Fruit fly (Drosophila melanogaster): ENCODE data around the gene CG14043.
A peak's percentile ranks its signal among the peaks of the same experiment; 100 is the strongest.

The CG14043 gene

dm6 chr2L:4971329-4971798, at the start of gene CG14043:
Gene CG14043, plus strand, starts transcription at chr2L:4971702.
- TF ChIP-seq Myc (optimal IDR thresholded peaks at IDR 0.05) (peak; percentile 46), Rel (GFP tag; optimal IDR thresholded peaks at IDR 0.05) (no peak), Rel (tag; optimal IDR thresholded peaks at IDR 0.05) (peak; percentile 51), dsf (GFP tag; optimal IDR thresholded peaks at IDR 0.05; ENCODE audit: borderline replicate concordance) (no peak), HLH106 (tag; optimal IDR thresholded peaks at IDR 0.05) (peak; percentile 2), sage (GFP tag; optimal IDR thresholded peaks at IDR 0.05) (no peak)

- TF ChIP-seq usp (GFP tag; optimal IDR thresholded peaks at IDR 0.05): no peak
- no peak for TF ChIP-seq Myc (optimal IDR thresholded peaks at IDR 0.05)
- TF ChIP-seq Hr83 (GFP tag; optimal IDR thresholded peaks at IDR 0.05; ENCODE audit: poor library complexity, severe bottlenecking): no peak
- no peak for TF ChIP-seq tai (GFP tag; optimal IDR thresholded peaks at IDR 0.05)
- TF ChIP-seq CrebA (GFP tag; optimal IDR thresholded peaks at IDR 0.05; ENCODE audit: borderline replicate concordance): no peak
- no peak for TF ChIP-seq Mio (GFP tag; optimal IDR thresholded peaks at IDR 0.05)
- TF ChIP-seq Abd-B (GFP tag; optimal IDR thresholded peaks at IDR 0.05): no peak
- no peak for TF ChIP-seq dl (GFP tag; optimal IDR thresholded peaks at IDR 0.05; ENCODE audit: insufficient read depth in 1 of 2, partially characterized antibody in 2 of 2)
- TF ChIP-seq pan (optimal IDR thresholded peaks at IDR 0.05): no peak
- TF ChIP-seq brk (GFP tag; optimal IDR thresholded peaks at IDR 0.05): no peak
- TF ChIP-seq ey (GFP tag; optimal IDR thresholded peaks at IDR 0.05): no peak
- no peak for TF ChIP-seq woc (GFP tag; optimal IDR thresholded peaks at IDR 0.05)
- no peak for TF ChIP-seq Jra (GFP tag; optimal IDR thresholded peaks at IDR 0.05)
- no peak for TF ChIP-seq CG32264 (GFP tag; optimal IDR thresholded peaks at IDR 0.05)
- no peak for TF ChIP-seq Dfd (GFP tag; optimal IDR thresholded peaks at IDR 0.05)
- no peak for TF ChIP-seq N (GFP tag; optimal IDR thresholded peaks at IDR 0.05)
- no peak for TF ChIP-seq HLH106 (tag; optimal IDR thresholded peaks at IDR 0.05)
- no peak for TF ChIP-seq psq (GFP tag; optimal IDR thresholded peaks at IDR 0.05)
These were observed 43.2 kb upstream of the CG14043 start for dm6 chr2L:4928340-4928739.

DNA sequence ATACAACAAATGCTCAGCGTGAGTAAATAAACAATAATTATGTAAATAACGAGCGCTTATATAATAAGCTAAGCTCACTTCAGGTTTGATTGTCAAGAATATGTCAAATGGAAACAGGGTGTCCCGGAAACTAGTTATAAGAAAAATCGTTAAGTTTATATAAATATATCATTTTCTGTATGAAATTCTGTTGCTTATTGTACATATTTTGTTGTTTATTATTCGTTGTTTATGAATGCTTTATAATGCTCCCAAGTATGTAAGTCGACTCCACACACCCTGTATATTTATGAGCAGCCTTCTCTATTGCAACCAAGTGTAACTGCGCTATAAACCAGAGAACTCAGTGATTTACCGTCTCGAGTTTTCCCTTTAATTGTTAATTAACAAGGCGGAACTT, 41.0 kb upstream of the CG14043 start:
- TF ChIP-seq sage (GFP tag; optimal IDR thresholded peaks at IDR 0.05): no peak
- no peak for TF ChIP-seq N (GFP tag; optimal IDR thresholded peaks at IDR 0.05)
- no peak for TF ChIP-seq Hr83 (GFP tag; optimal IDR thresholded peaks at IDR 0.05; ENCODE audit: poor library complexity, severe bottlenecking)
- no peak for TF ChIP-seq brk (GFP tag; optimal IDR thresholded peaks at IDR 0.05)

dm6 chr2L:4932284-4932683, 39.2 kb upstream of the CG14043 start, which contains the start of gene hoe1:
Gene hoe1, minus strand, starts transcription at chr2L:4932384.
- no peak for TF ChIP-seq Sp1 (GFP tag; optimal IDR thresholded peaks at IDR 0.05)
- no peak for TF ChIP-seq h (GFP tag; optimal IDR thresholded peaks at IDR 0.05)
- no peak for TF ChIP-seq N (GFP tag; optimal IDR thresholded peaks at IDR 0.05)
- no peak for TF ChIP-seq dmrt93B (GFP tag; optimal IDR thresholded peaks at IDR 0.05)
- TF ChIP-seq fru (GFP tag; optimal IDR thresholded peaks at IDR 0.05): no peak
- no peak for TF ChIP-seq Hr78 (GFP tag; optimal IDR thresholded peaks at IDR 0.05)
- TF ChIP-seq CrebA (GFP tag; optimal IDR thresholded peaks at IDR 0.05; ENCODE audit: borderline replicate concordance): no peak
- no peak for TF ChIP-seq sage (GFP tag; optimal IDR thresholded peaks at IDR 0.05)

DNA sequence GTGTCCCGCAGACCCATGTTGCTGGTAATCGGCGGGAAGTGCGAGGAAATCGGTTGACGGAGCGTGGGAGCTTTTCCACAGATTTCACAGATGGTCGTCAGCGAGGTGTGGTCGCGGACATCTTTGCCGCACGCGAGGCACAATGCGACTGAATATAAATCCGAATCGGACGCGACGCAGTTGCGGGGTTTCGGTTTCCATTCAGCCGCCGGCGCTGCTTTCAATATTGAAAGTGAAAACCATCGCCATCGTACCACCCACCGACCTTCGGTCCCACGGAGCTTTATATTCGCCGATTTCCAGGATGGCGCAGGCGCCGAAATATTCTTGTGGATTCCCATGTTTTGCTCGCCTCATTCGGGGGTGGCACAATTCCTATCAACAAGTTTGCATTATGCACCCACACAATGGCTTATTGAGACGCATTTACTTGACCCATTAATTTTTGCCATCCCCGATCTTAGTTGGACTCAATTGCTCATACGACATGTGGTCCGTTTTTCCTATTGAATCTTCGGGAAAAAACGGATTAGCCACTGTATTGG, 35.1 kb upstream of the CG14043 start, which contains the start of gene hoe2:
TSS of gene hoe2 (minus strand) at position 126 of the 545 bp plus-strand sequence.
- TF ChIP-seq pan (optimal IDR thresholded peaks at IDR 0.05): no peak
- no peak for TF ChIP-seq Jra (GFP tag; optimal IDR thresholded peaks at IDR 0.05)
- TF ChIP-seq fru (GFP tag; optimal IDR thresholded peaks at IDR 0.05): no peak
- no peak for TF ChIP-seq Hnf4 (GFP tag; optimal IDR thresholded peaks at IDR 0.05)
- no peak for TF ChIP-seq brk (GFP tag; optimal IDR thresholded peaks at IDR 0.05)
- TF ChIP-seq HLH106 (tag; optimal IDR thresholded peaks at IDR 0.05): no peak

DNA sequence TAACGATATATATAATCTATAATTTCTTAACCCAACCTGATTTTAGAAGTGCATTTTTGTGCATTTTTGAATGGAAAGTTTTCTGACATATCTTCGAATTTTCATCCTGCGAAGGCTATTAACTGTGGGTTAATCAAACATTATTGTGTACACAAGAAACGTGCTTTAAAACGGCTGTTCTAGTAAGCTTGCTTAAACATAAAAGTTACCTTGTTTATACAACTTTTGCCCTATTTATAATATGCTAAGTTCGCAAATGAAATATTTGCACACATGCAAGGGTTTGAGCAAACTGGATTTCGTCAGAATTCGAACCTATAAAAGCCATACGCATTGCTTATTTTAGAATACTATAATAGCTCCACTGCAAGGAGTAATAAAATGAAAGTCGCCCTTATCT, 34.4 kb upstream of the CG14043 start, which contains the start of gene Sgs1:
TSS of gene Sgs1 (plus strand) at position 350 of the 400 bp plus-strand sequence.
- TF ChIP-seq Vsx2 (GFP tag; optimal IDR thresholded peaks at IDR 0.05; ENCODE audit: partially characterized antibody): no peak
- no peak for TF ChIP-seq Abd-B (GFP tag; optimal IDR thresholded peaks at IDR 0.05)
- no peak for TF ChIP-seq lola (GFP tag; optimal IDR thresholded peaks at IDR 0.05)
- TF ChIP-seq Myc (optimal IDR thresholded peaks at IDR 0.05): no peak
- TF ChIP-seq HLH106 (tag; optimal IDR thresholded peaks at IDR 0.05): no peak
- TF ChIP-seq tai (GFP tag; optimal IDR thresholded peaks at IDR 0.05): no peak
- TF ChIP-seq Mio (GFP tag; optimal IDR thresholded peaks at IDR 0.05): no peak
- TF ChIP-seq OdsH (GFP tag; optimal IDR thresholded peaks at IDR 0.05): peak; percentile 48
- TF ChIP-seq h (GFP tag; optimal IDR thresholded peaks at IDR 0.05): peak; percentile 80
- TF ChIP-seq dmrt93B (GFP tag; optimal IDR thresholded peaks at IDR 0.05): no peak
- no peak for TF ChIP-seq br (GFP tag; optimal IDR thresholded peaks at IDR 0.05)
- no peak for TF ChIP-seq Jra (GFP tag; optimal IDR thresholded peaks at IDR 0.05)
- TF ChIP-seq Hr83 (GFP tag; optimal IDR thresholded peaks at IDR 0.05; ENCODE audit: poor library complexity, severe bottlenecking): peak; percentile 95
- no peak for TF ChIP-seq Dfd (GFP tag; optimal IDR thresholded peaks at IDR 0.05)
- TF ChIP-seq Hr78 (GFP tag; optimal IDR thresholded peaks at IDR 0.05): no peak
- peak; percentile 65 for TF ChIP-seq rgr (GFP tag; optimal IDR thresholded peaks at IDR 0.05)
- TF ChIP-seq CG32264 (GFP tag; optimal IDR thresholded peaks at IDR 0.05): no peak
- TF ChIP-seq usp (GFP tag; optimal IDR thresholded peaks at IDR 0.05): no peak
- TF ChIP-seq Sp1 (GFP tag; optimal IDR thresholded peaks at IDR 0.05): peak; percentile 22
- no peak for TF ChIP-seq Dif (GFP tag; optimal IDR thresholded peaks at IDR 0.05; ENCODE audit: partially characterized antibody)
- TF ChIP-seq brk (GFP tag; optimal IDR thresholded peaks at IDR 0.05): peak; percentile 70
- TF ChIP-seq foxo (GFP tag; optimal IDR thresholded peaks at IDR 0.05): peak in 1 of 2 experiments; percentile 8
- peak; percentile 15 for TF ChIP-seq psq (GFP tag; optimal IDR thresholded peaks at IDR 0.05)
- TF ChIP-seq woc (GFP tag; optimal IDR thresholded peaks at IDR 0.05): no peak
- no peak for TF ChIP-seq CG9705 (GFP tag; optimal IDR thresholded peaks at IDR 0.05)
- no peak for TF ChIP-seq dsf (GFP tag; optimal IDR thresholded peaks at IDR 0.05; ENCODE audit: borderline replicate concordance)
